Worm (Caenorhabditis elegans): Measurements from ENCODE around the gene C13A2.12.

Gene C13A2.12

DNA sequence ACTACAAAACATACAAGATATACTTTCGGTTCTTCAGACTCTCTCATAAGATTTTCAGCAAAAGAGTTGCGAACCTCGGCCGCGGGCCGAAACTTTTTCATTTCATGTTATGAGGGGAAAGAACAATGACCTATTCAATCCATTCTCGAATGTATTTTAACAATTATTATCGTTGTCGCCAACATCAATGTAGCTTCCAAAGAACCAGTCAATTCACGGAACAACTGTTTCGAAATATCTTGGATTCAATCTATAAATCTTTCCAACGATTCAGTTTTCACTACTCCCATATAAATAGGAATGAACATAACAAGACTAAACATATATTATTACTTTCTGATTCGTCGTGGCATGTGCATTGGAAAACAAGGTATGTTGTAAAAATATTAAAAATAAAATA is 48.0 kb downstream of the C13A2.12 start, which contains the start of gene F07G11.1:
F07G11.1 (plus strand) TSS at position 301 of the 400 bp plus-strand sequence.
- no peak for TF ChIP-seq tbx-11 (GFP tag; IDR thresholded peaks at IDR 0.05)
- no peak for TF ChIP-seq hmg-4 (GFP tag; optimal IDR thresholded peaks at IDR 0.05)
- TF ChIP-seq F13C5.2 (tag; optimal IDR thresholded peaks at IDR 0.05), result no peak
